Worm (Caenorhabditis elegans) whole organism, L1 larva: Measurements from ENCODE around the gene K10B4.3.

Experiments used
- elt-2 ChIP-seq: sonication (generic microtip); optimal IDR thresholded peaks from 2 replicates; lab custom pipeline; 2016; ENCODE audit warnings: missing genetic modification characterization, mild to moderate bottlenecking, inconsistent platforms, missing compliant biosample characterization, missing genetic modification reagents
- mdl-1 ChIP-seq, 2 experiments: fragments of 150-350 bp; optimal IDR thresholded peaks; 2 replicates each; lab custom pipeline; 2014 to 2017; ENCODE audit warnings: missing biosample characterization in 2 of 2, missing genetic modification characterization in 2 of 2, inconsistent platforms in 1 of 2
- pqm-1 ChIP-seq: sonication (generic microtip); optimal IDR thresholded peaks from 3 replicates; lab custom pipeline; 2017; ENCODE audit warnings: missing biosample characterization, missing genetic modification characterization

Gene K10B4.3

ce11 chrII:65484-65883, 55.5 kb downstream of the K10B4.3 start:
- TF ChIP-seq elt-2 (peak; percentile 7), pqm-1 (tag; lab: Kevin White, UChicago) (peak; percentile 54), mdl-1 (tag; optimal IDR thresholded peaks at IDR 0.05; lab: Kevin White, UChicago) (no peak)
